Fruit fly (Drosophila melanogaster) whole organism, embryonic: ENCODE results near the gene DopEcR.

Source experiments
- Adf1 ChIP-seq: fragments of 200-800 bp; sonication (Bioruptor generic); IDR thresholded peaks from 2 replicates; pipeline ENCODE4 v1.3.6; 2022; ENCODE audit warnings: missing biosample characterization, missing genetic modification characterization
- Blimp-1 ChIP-seq: fragments of 200-800 bp; sonication (Bioruptor generic); optimal IDR thresholded peaks from 3 replicates; lab custom pipeline; 2018; ENCODE audit warnings: missing biosample characterization, missing genetic modification characterization, mild to moderate bottlenecking, moderate library complexity, missing genetic modification reagents
- Bteb2 ChIP-seq: fragments of 200-800 bp; sonication (Bioruptor generic); optimal IDR thresholded peaks from 2 replicates; lab custom pipeline; 2016; ENCODE audit warnings: missing biosample characterization, missing genetic modification characterization
- CG10274 ChIP-seq: fragments of 200-800 bp; sonication (Bioruptor generic); optimal IDR thresholded peaks from 3 replicates; lab custom pipeline; 2017; ENCODE audit warnings: missing biosample characterization, mild to moderate bottlenecking, missing genetic modification characterization
- CG10366 ChIP-seq: fragments of 200-800 bp; sonication (Bioruptor generic); IDR thresholded peaks from 2 replicates; pipeline ENCODE4 v1.3.6; 2022; ENCODE audit warnings: missing biosample characterization, missing genetic modification characterization
- CG11560 ChIP-seq: fragments of 200-800 bp; sonication (Bioruptor generic); IDR thresholded peaks from 3 replicates; pipeline ENCODE4 v1.3.6; 2022; ENCODE audit warnings: missing biosample characterization, missing genetic modification characterization
- CG1233 ChIP-seq: fragments of 200-800 bp; sonication (Bioruptor generic); optimal IDR thresholded peaks from 4 replicates; lab custom pipeline; 2018; ENCODE audit warnings: missing biosample characterization, mild to moderate bottlenecking, missing genetic modification characterization
- CG15073 ChIP-seq: fragments of 200-800 bp; sonication (Bioruptor generic); optimal IDR thresholded peaks from 2 replicates; lab custom pipeline; 2016; ENCODE audit warnings: missing biosample characterization, missing genetic modification characterization
- CG15601 ChIP-seq: fragments of 200-800 bp; sonication (Bioruptor generic); optimal IDR thresholded peaks from 3 replicates; lab custom pipeline; 2019; ENCODE audit warnings: missing biosample characterization, mild to moderate bottlenecking, missing genetic modification characterization, moderate library complexity
- CG16815 ChIP-seq: fragments of 200-800 bp; sonication (Bioruptor generic); optimal IDR thresholded peaks from 3 replicates; lab custom pipeline; 2017; ENCODE audit warnings: missing biosample characterization, mild to moderate bottlenecking, missing genetic modification characterization
- CG17612 ChIP-seq: fragments of 200-800 bp; sonication (Bioruptor generic); IDR thresholded peaks from 2 replicates; pipeline ENCODE4 v1.3.6; 2022; ENCODE audit warnings: missing biosample characterization, missing genetic modification characterization
- CG18262 ChIP-seq: fragments of 200-800 bp; optimal IDR thresholded peaks from 3 replicates; lab custom pipeline; 2019; ENCODE audit warnings: missing biosample characterization, mild to moderate bottlenecking, missing genetic modification characterization, moderate library complexity
- CG2129 ChIP-seq: fragments of 200-800 bp; sonication (Bioruptor generic); IDR thresholded peaks from 2 replicates; pipeline ENCODE4 v1.3.6; 2022; ENCODE audit warnings: missing biosample characterization, missing genetic modification characterization; ENCODE audit not compliant: partially characterized antibody
- CG2202 ChIP-seq: fragments of 200-800 bp; sonication (Bioruptor generic); optimal IDR thresholded peaks from 2 replicates; lab custom pipeline; 2018; ENCODE audit warnings: missing biosample characterization, mild to moderate bottlenecking, missing genetic modification characterization
- CG34422 ChIP-seq: fragments of 200-800 bp; sonication (Bioruptor generic); IDR thresholded peaks from 3 replicates; pipeline ENCODE4 v1.3.6; 2022; ENCODE audit warnings: missing biosample characterization, missing genetic modification characterization
- CG4617 ChIP-seq: fragments of 200-800 bp; sonication (Bioruptor generic); optimal IDR thresholded peaks from 3 replicates; lab custom pipeline; 2016; ENCODE audit warnings: missing biosample characterization, missing genetic modification characterization, borderline replicate concordance
- CG5180 ChIP-seq: fragments of 200-800 bp; sonication (Bioruptor generic); optimal IDR thresholded peaks from 3 replicates; lab custom pipeline; 2017; ENCODE audit warnings: missing biosample characterization, missing genetic modification characterization, mild to moderate bottlenecking, moderate library complexity, missing genetic modification reagents
- CG7372 ChIP-seq: fragments of 200-800 bp; sonication (Bioruptor generic); IDR thresholded peaks from 2 replicates; pipeline ENCODE4 v1.3.6; 2022; ENCODE audit warnings: missing biosample characterization, missing genetic modification characterization
- CG7556 ChIP-seq: fragments of 200-800 bp; sonication (Bioruptor generic); optimal IDR thresholded peaks from 2 replicates; lab custom pipeline; 2017; ENCODE audit warnings: missing biosample characterization, mild to moderate bottlenecking, missing genetic modification characterization
- CG8359 ChIP-seq: fragments of 200-800 bp; sonication (Bioruptor generic); optimal IDR thresholded peaks from 2 replicates; lab custom pipeline; 2017; ENCODE audit warnings: missing biosample characterization, mild to moderate bottlenecking, missing genetic modification characterization, borderline replicate concordance
- CG9609 ChIP-seq: fragments of 200-800 bp; sonication (Bioruptor generic); optimal IDR thresholded peaks from 3 replicates; lab custom pipeline; 2016; ENCODE audit warnings: missing biosample characterization, missing genetic modification characterization
- Dp ChIP-seq: fragments of 200-800 bp; sonication (Bioruptor generic); optimal IDR thresholded peaks from 2 replicates; lab custom pipeline; 2018; ENCODE audit warnings: missing biosample characterization, mild to moderate bottlenecking, missing genetic modification characterization, moderate library complexity
- ERR ChIP-seq: fragments of 200-800 bp; sonication (Bioruptor generic); optimal IDR thresholded peaks from 2 replicates; lab custom pipeline; 2016; ENCODE audit warnings: missing biosample characterization, missing genetic modification characterization
- Ets97D ChIP-seq: fragments of 200-800 bp; sonication (Bioruptor generic); optimal IDR thresholded peaks from 3 replicates; lab custom pipeline; 2016; ENCODE audit warnings: missing biosample characterization, missing genetic modification characterization
- Hr78 ChIP-seq, 2 experiments: fragments of 200-800 bp in 1 of 2; fragments of >200 bp in 1 of 2; sonication (Bioruptor generic) in 1 of 2; optimal IDR thresholded peaks; 2 replicates each; lab custom pipeline; 2017 to 2019; ENCODE audit warnings: missing biosample characterization in 2 of 2, missing genetic modification characterization in 2 of 2, mild to moderate bottlenecking in 1 of 2, moderate library complexity in 1 of 2
- Max ChIP-seq: fragments of 200-800 bp; sonication (Bioruptor generic); optimal IDR thresholded peaks from 2 replicates; lab custom pipeline; 2016; ENCODE audit warnings: missing biosample characterization, mild to moderate bottlenecking, missing genetic modification characterization
- Med ChIP-seq: fragments of 200-800 bp; sonication (Bioruptor generic); peaks from one replicate; lab custom pipeline; 2016; ENCODE audit warnings: missing biosample characterization, missing genetic modification characterization, mild to moderate bottlenecking, inconsistent platforms, moderate library complexity
- NC2β ChIP-seq: fragments of 200-800 bp; sonication (Bioruptor generic); optimal IDR thresholded peaks from 2 replicates; lab custom pipeline; 2016; ENCODE audit warnings: missing biosample characterization, missing genetic modification characterization
- NK7.1 ChIP-seq: fragments of 200-800 bp; sonication (Bioruptor generic); optimal IDR thresholded peaks from 3 replicates; lab custom pipeline; 2016; ENCODE audit warnings: missing biosample characterization, missing genetic modification characterization
- Neu2 ChIP-seq: fragments of 200-800 bp; sonication (Bioruptor generic); optimal IDR thresholded peaks from 3 replicates; lab custom pipeline; 2016; ENCODE audit warnings: missing biosample characterization, missing genetic modification characterization, borderline replicate concordance
- Oli ChIP-seq: fragments of 200-800 bp; sonication (Bioruptor generic); optimal IDR thresholded peaks from 2 replicates; lab custom pipeline; 2018; ENCODE audit warnings: missing biosample characterization, mild to moderate bottlenecking, missing genetic modification characterization, moderate library complexity
- Rfx ChIP-seq: fragments of 200-800 bp; sonication (Bioruptor generic); IDR thresholded peaks from 2 replicates; pipeline ENCODE4 v1.3.6; 2022; ENCODE audit warnings: missing biosample characterization, missing genetic modification characterization
- Scr ChIP-seq: fragments of 200-800 bp; sonication (Bioruptor generic); IDR thresholded peaks from 2 replicates; pipeline ENCODE4 v1.3.6; 2022; ENCODE audit warnings: missing biosample characterization, missing genetic modification characterization; ENCODE audit not compliant: partially characterized antibody
- aop ChIP-seq: fragments of 200-800 bp; sonication (Bioruptor generic); IDR thresholded peaks from 2 replicates; pipeline ENCODE4 v1.3.6; 2022; ENCODE audit warnings: missing biosample characterization, missing genetic modification characterization
- bigmax ChIP-seq: fragments of 200-800 bp; sonication (Bioruptor generic); optimal IDR thresholded peaks from 2 replicates; lab custom pipeline; 2018; ENCODE audit warnings: missing biosample characterization, mild to moderate bottlenecking, missing genetic modification characterization
- bowl ChIP-seq: fragments of 200-800 bp; sonication (Bioruptor generic); IDR thresholded peaks from 2 replicates; pipeline ENCODE4 v1.3.6; 2022; ENCODE audit warnings: missing biosample characterization, missing genetic modification characterization
- caup ChIP-seq: fragments of 200-800 bp; sonication (Bioruptor generic); optimal IDR thresholded peaks from 3 replicates; lab custom pipeline; 2017; ENCODE audit warnings: missing biosample characterization, mild to moderate bottlenecking, missing genetic modification characterization, moderate library complexity; ENCODE audit not compliant: severe bottlenecking
- cg ChIP-seq: fragments of 200-800 bp; sonication (Bioruptor generic); optimal IDR thresholded peaks from 3 replicates; lab custom pipeline; 2019; ENCODE audit warnings: missing biosample characterization, mild to moderate bottlenecking, missing genetic modification characterization, moderate library complexity
- chinmo ChIP-seq: fragments of 200-800 bp; sonication (Bioruptor generic); IDR thresholded peaks from 4 replicates; pipeline ENCODE4 v1.3.6; 2022; ENCODE audit warnings: missing biosample characterization, missing genetic modification characterization; ENCODE audit not compliant: partially characterized antibody
- chm ChIP-seq: fragments of 200-800 bp; sonication (Bioruptor generic); IDR thresholded peaks from 2 replicates; pipeline ENCODE4 v1.3.6; 2022; ENCODE audit warnings: missing biosample characterization, missing genetic modification characterization
- fd96Cb ChIP-seq: fragments of 200-800 bp; sonication (Bioruptor generic); optimal IDR thresholded peaks from 2 replicates; lab custom pipeline; 2018; ENCODE audit warnings: missing biosample characterization, mild to moderate bottlenecking, missing genetic modification characterization, moderate library complexity
- gt ChIP-seq: fragments of 200-800 bp; sonication (Bioruptor generic); IDR thresholded peaks from 2 replicates; pipeline ENCODE4 v1.3.6; 2022; ENCODE audit warnings: missing biosample characterization, missing genetic modification characterization
- ham ChIP-seq: fragments of 200-800 bp; sonication (Bioruptor generic); IDR thresholded peaks from 2 replicates; pipeline ENCODE4 v1.3.6; 2022; ENCODE audit warnings: missing biosample characterization, missing genetic modification characterization
- insv ChIP-seq, 2 experiments: fragments of 200-800 bp; sonication (Bioruptor generic); optimal IDR thresholded peaks; 3 replicates each; lab custom pipeline; 2016 to 2018; ENCODE audit warnings: missing biosample characterization in 2 of 2, missing genetic modification characterization in 2 of 2
- lab ChIP-seq: fragments of 200-800 bp; sonication (Bioruptor generic); optimal IDR thresholded peaks from 3 replicates; lab custom pipeline; 2017; ENCODE audit warnings: missing biosample characterization, missing genetic modification characterization, mild to moderate bottlenecking, moderate library complexity, missing genetic modification reagents
- psq ChIP-seq: fragments of 200-800 bp; sonication (Bioruptor generic); optimal IDR thresholded peaks from 2 replicates; lab custom pipeline; 2017; ENCODE audit warnings: missing biosample characterization, missing genetic modification characterization
- ro ChIP-seq: fragments of 200-800 bp; sonication (Bioruptor generic); IDR thresholded peaks from 2 replicates; pipeline ENCODE4 v1.3.6; 2022; ENCODE audit warnings: missing biosample characterization, missing genetic modification characterization
- stwl ChIP-seq: fragments of 200-800 bp; sonication (Bioruptor generic); optimal IDR thresholded peaks from 3 replicates; lab custom pipeline; 2018; ENCODE audit warnings: missing biosample characterization, mild to moderate bottlenecking, missing genetic modification characterization, moderate library complexity
- tll ChIP-seq, 2 experiments: fragments of 200-800 bp in 1 of 2; fragments of >200 bp in 1 of 2; sonication (Bioruptor generic) in 1 of 2; optimal IDR thresholded peaks; 2 replicates each; lab custom pipeline; 2017 to 2019; ENCODE audit warnings: missing biosample characterization in 2 of 2, missing genetic modification characterization in 2 of 2, mild to moderate bottlenecking in 1 of 2, moderate library complexity in 1 of 2
- vvl ChIP-seq: fragments of 200-800 bp; sonication (Bioruptor generic); IDR thresholded peaks from 2 replicates; pipeline ENCODE4 v1.3.6; 2022; ENCODE audit warnings: missing biosample characterization, missing genetic modification characterization

The DopEcR gene

DNA sequence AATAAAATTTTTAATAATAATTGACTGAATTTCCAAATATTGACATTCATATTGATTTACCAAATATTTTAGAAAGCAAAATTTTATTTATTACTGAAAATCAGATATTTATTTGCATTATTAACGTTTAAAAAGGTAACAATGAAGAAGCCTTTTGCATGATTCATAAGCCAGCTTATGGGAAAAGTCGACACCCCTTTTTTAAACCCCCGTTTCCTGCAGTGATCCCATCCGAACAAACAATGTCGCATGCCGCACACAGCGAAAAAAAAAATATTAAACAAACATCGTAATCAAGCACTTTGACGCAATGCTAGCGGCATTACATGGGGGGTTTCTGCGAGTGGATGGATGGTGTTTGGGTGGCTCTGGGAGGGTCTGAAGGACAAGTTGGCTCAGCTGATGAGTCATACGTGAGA, 26.5 kb downstream of the DopEcR start (continued):
- TF ChIP-seq ro (no peak), Max (GFP tag; lab: Kevin White, UChicago) (no peak), chinmo (GFP tag; lab: Robert Waterston, UW) (no peak), CG5180 (peak; percentile 29), chm (GFP tag; lab: Robert Waterston, UW) (no peak), lab (GFP tag; lab: Kevin White, UChicago) (peak; percentile 77), Med (GFP tag; lab: Kevin White, UChicago) (peak; percentile 90), insv (GFP tag; optimal IDR thresholded peaks at IDR 0.05; lab: Kevin White, UChicago) (no peak), Adf1 (GFP tag; lab: Robert Waterston, UW) (no peak), CG17612 (GFP tag; lab: Robert Waterston, UW) (no peak), CG16815 (GFP tag; lab: Kevin White, UChicago) (no peak), bowl (GFP tag; lab: Robert Waterston, UW) (no peak), CG4617 (GFP tag; lab: Kevin White, UChicago) (no peak), stwl (tag; lab: Kevin White, UChicago) (no peak), psq (GFP tag; lab: Kevin White, UChicago) (no peak), bigmax (GFP tag; lab: Kevin White, UChicago) (no peak), CG8359 (GFP tag; lab: Kevin White, UChicago) (no peak), CG11560 (tag; lab: Robert Waterston, UW) (no peak), CG2202 (tag; lab: Kevin White, UChicago) (no peak), ham (no peak; the same call in 1 of the 2 replicates), Ets97D (GFP tag; lab: Kevin White, UChicago) (no peak), Bteb2 (peak; percentile 19), caup (peak; percentile 54), CG15601 (tag; lab: Kevin White, UChicago) (no peak), Hr78 (GFP tag; optimal IDR thresholded peaks at IDR 0.05; lab: Kevin White, UChicago) (no peak), Scr (GFP tag; lab: Robert Waterston, UW) (no peak), CG1233 (GFP tag; lab: Kevin White, UChicago) (peak; percentile 37), gt (GFP tag; lab: Robert Waterston, UW) (no peak), CG10274 (GFP tag; lab: Kevin White, UChicago) (no peak), ERR (GFP tag; lab: Kevin White, UChicago) (no peak), CG34422 (GFP tag; lab: Robert Waterston, UW) (no peak), NK7.1 (GFP tag; lab: Kevin White, UChicago) (no peak), CG15073 (no peak), CG7372 (no peak), Dp (GFP tag; lab: Kevin White, UChicago) (no peak), Oli (tag; lab: Kevin White, UChicago) (peak; percentile 36), Blimp-1 (GFP tag; lab: Kevin White, UChicago) (peak; percentile 22), vvl (GFP tag; lab: Robert Waterston, UW) (no peak), fd96Cb (tag; lab: Kevin White, UChicago) (no peak), Neu2 (GFP tag; lab: Kevin White, UChicago) (no peak), aop (no peak), NC2β (peak; percentile 19), CG10366 (GFP tag; lab: Robert Waterston, UW) (no peak; the same call in 1 of the 2 replicates), CG7556 (GFP tag; lab: Kevin White, UChicago) (peak; percentile 80), Rfx (GFP tag; lab: Robert Waterston, UW) (peak; percentile 67), CG2129 (GFP tag; lab: Robert Waterston, UW) (no peak), cg (no peak), CG18262 (peak; percentile 30), CG9609 (peak; percentile 5), tll (GFP tag; optimal IDR thresholded peaks at IDR 0.05; lab: Kevin White, UChicago) (no peak)
